Fruit fly (Drosophila melanogaster): Measurements from ENCODE around the gene Regnase-1.

Regnase-1 gene

dm6 chr3R:20021152-20021769, 14.6 kb downstream of the Regnase-1 start, which contains the start of the genes PIG-L and psidin:
PIG-L (minus strand) TSS chr3R:20021338.
psidin (plus strand) TSS chr3R:20021704.
- peak; percentile 75 for TF ChIP-seq fru (GFP tag; optimal IDR thresholded peaks at IDR 0.05)
- peak in 1 of 2 experiments; percentile 81 for TF ChIP-seq foxo (GFP tag; optimal IDR thresholded peaks at IDR 0.05)
- peak; percentile 91 for TF ChIP-seq HLH106 (tag; optimal IDR thresholded peaks at IDR 0.05)
- TF ChIP-seq Jra (GFP tag; optimal IDR thresholded peaks at IDR 0.05), result no peak
- no peak for TF ChIP-seq h (GFP tag; optimal IDR thresholded peaks at IDR 0.05)
- TF ChIP-seq dsf (GFP tag; optimal IDR thresholded peaks at IDR 0.05; ENCODE audit: borderline replicate concordance), result peak; percentile 72
- TF ChIP-seq Dfd (GFP tag; optimal IDR thresholded peaks at IDR 0.05), result no peak
- peak; percentile 80 for TF ChIP-seq br (GFP tag; optimal IDR thresholded peaks at IDR 0.05)
- TF ChIP-seq Mio (GFP tag; optimal IDR thresholded peaks at IDR 0.05), result peak; percentile 25
- peak; percentile 86 for TF ChIP-seq GATAd (GFP tag; optimal IDR thresholded peaks at IDR 0.05)
- TF ChIP-seq CrebA (GFP tag; optimal IDR thresholded peaks at IDR 0.05; ENCODE audit: borderline replicate concordance), result no peak
- TF ChIP-seq woc (GFP tag; optimal IDR thresholded peaks at IDR 0.05), result peak; percentile 81
- TF ChIP-seq pan (optimal IDR thresholded peaks at IDR 0.05), result no peak
- TF ChIP-seq dmrt93B (GFP tag; optimal IDR thresholded peaks at IDR 0.05), result no peak
- TF ChIP-seq Sp1 (GFP tag; optimal IDR thresholded peaks at IDR 0.05), result peak; percentile 84
- TF ChIP-seq Myc (optimal IDR thresholded peaks at IDR 0.05), result no peak
- TF ChIP-seq N (GFP tag; optimal IDR thresholded peaks at IDR 0.05), result no peak
- TF ChIP-seq Abd-B (GFP tag; optimal IDR thresholded peaks at IDR 0.05), result no peak
- TF ChIP-seq sv (GFP tag; optimal IDR thresholded peaks at IDR 0.05), result peak; percentile 74
- no peak for TF ChIP-seq lola (GFP tag; optimal IDR thresholded peaks at IDR 0.05)
- TF ChIP-seq ey (GFP tag; optimal IDR thresholded peaks at IDR 0.05), result peak; percentile 82
- peak; percentile 51 for TF ChIP-seq CG9705 (GFP tag; optimal IDR thresholded peaks at IDR 0.05)
- TF ChIP-seq sage (GFP tag; optimal IDR thresholded peaks at IDR 0.05), result no peak
- TF ChIP-seq Dif (GFP tag; optimal IDR thresholded peaks at IDR 0.05; ENCODE audit: partially characterized antibody), result no peak
- no peak for TF ChIP-seq Hr78 (GFP tag; optimal IDR thresholded peaks at IDR 0.05)
- TF ChIP-seq OdsH (GFP tag; optimal IDR thresholded peaks at IDR 0.05), result peak; percentile 81
- peak; percentile 21 for TF ChIP-seq Vsx2 (GFP tag; optimal IDR thresholded peaks at IDR 0.05; ENCODE audit: partially characterized antibody)
- no peak for TF ChIP-seq brk (GFP tag; optimal IDR thresholded peaks at IDR 0.05)
- no peak for TF ChIP-seq Rel (GFP tag; optimal IDR thresholded peaks at IDR 0.05)
- TF ChIP-seq Rel (tag; optimal IDR thresholded peaks at IDR 0.05), result peak; percentile 35
- no peak for TF ChIP-seq jim (GFP tag; optimal IDR thresholded peaks at IDR 0.05)
- peak; percentile 88 for TF ChIP-seq rgr (GFP tag; optimal IDR thresholded peaks at IDR 0.05)
- peak; percentile 69 for TF ChIP-seq Hr83 (GFP tag; optimal IDR thresholded peaks at IDR 0.05; ENCODE audit: poor library complexity, severe bottlenecking)
- TF ChIP-seq usp (GFP tag; optimal IDR thresholded peaks at IDR 0.05), result no peak
- TF ChIP-seq Hnf4 (GFP tag; optimal IDR thresholded peaks at IDR 0.05), result no peak
- no peak for TF ChIP-seq dl (GFP tag; optimal IDR thresholded peaks at IDR 0.05; ENCODE audit: insufficient read depth in 1 of 2, partially characterized antibody in 2 of 2)
- no peak for TF ChIP-seq tai (GFP tag; optimal IDR thresholded peaks at IDR 0.05)
- TF ChIP-seq CG32264 (GFP tag; optimal IDR thresholded peaks at IDR 0.05), result no peak
- peak; percentile 78 for TF ChIP-seq psq (GFP tag; optimal IDR thresholded peaks at IDR 0.05)

dm6 chr3R:20013404-20013922, 22.4 kb downstream of the Regnase-1 start, which contains the start of the genes CG17190 and CG4836:
CG17190 (minus strand) TSS chr3R:20013504.
CG4836 (plus strand) TSS chr3R:20013872.
- TF ChIP-seq Dif (GFP tag; optimal IDR thresholded peaks at IDR 0.05; ENCODE audit: partially characterized antibody) (no peak), rgr (GFP tag; optimal IDR thresholded peaks at IDR 0.05) (no peak), tai (GFP tag; optimal IDR thresholded peaks at IDR 0.05) (no peak), dmrt93B (GFP tag; optimal IDR thresholded peaks at IDR 0.05) (no peak), ey (GFP tag; optimal IDR thresholded peaks at IDR 0.05) (no peak), CG9705 (GFP tag; optimal IDR thresholded peaks at IDR 0.05) (no peak), foxo (GFP tag; optimal IDR thresholded peaks at IDR 0.05) (no peak), Myc (optimal IDR thresholded peaks at IDR 0.05) (no peak), fru (GFP tag; optimal IDR thresholded peaks at IDR 0.05) (no peak), jim (GFP tag; optimal IDR thresholded peaks at IDR 0.05) (no peak), psq (GFP tag; optimal IDR thresholded peaks at IDR 0.05) (no peak), Vsx2 (GFP tag; optimal IDR thresholded peaks at IDR 0.05; ENCODE audit: partially characterized antibody) (no peak), Mio (GFP tag; optimal IDR thresholded peaks at IDR 0.05) (no peak), brk (GFP tag; optimal IDR thresholded peaks at IDR 0.05) (no peak), Hr83 (GFP tag; optimal IDR thresholded peaks at IDR 0.05; ENCODE audit: poor library complexity, severe bottlenecking) (no peak), CG32264 (GFP tag; optimal IDR thresholded peaks at IDR 0.05) (no peak), Hnf4 (GFP tag; optimal IDR thresholded peaks at IDR 0.05) (no peak)

Data from whole organism, wandering third instar larva.